Fruit fly (Drosophila melanogaster) whole organism, pupa: ENCODE results near the gene CG43880.

Source experiments
- CG12605 ChIP-seq: fragments of 200-800 bp; sonication (Bioruptor generic); IDR thresholded peaks from 2 replicates; pipeline ENCODE4 v1.3.6; 2022; ENCODE audit warnings: missing biosample characterization, missing genetic modification characterization
- CG13204 ChIP-seq: fragments of 200-800 bp; sonication (Bioruptor generic); optimal IDR thresholded peaks from 2 replicates; lab custom pipeline; 2018; ENCODE audit warnings: missing biosample characterization, mild to moderate bottlenecking, missing genetic modification characterization, moderate library complexity
- CG17806 ChIP-seq: fragments of 200-800 bp; sonication (Bioruptor generic); optimal IDR thresholded peaks from 2 replicates; lab custom pipeline; 2018; ENCODE audit warnings: missing biosample characterization, mild to moderate bottlenecking, missing genetic modification characterization, moderate library complexity
- CG32121 ChIP-seq: fragments of 200-800 bp; sonication (Bioruptor generic); IDR thresholded peaks from 2 replicates; pipeline ENCODE4 v1.3.6; 2022; ENCODE audit warnings: missing biosample characterization, missing genetic modification characterization
- CG4496 ChIP-seq: fragments of 200-800 bp; sonication (Bioruptor generic); IDR thresholded peaks from 3 replicates; pipeline ENCODE4 v1.3.6; 2022; ENCODE audit warnings: missing biosample characterization, missing genetic modification characterization
- CG8159 ChIP-seq: fragments of 200-800 bp; sonication (Bioruptor generic); optimal IDR thresholded peaks from 3 replicates; lab custom pipeline; 2018; ENCODE audit warnings: missing biosample characterization, mild to moderate bottlenecking, missing genetic modification characterization, moderate library complexity
- CG8301 ChIP-seq: fragments of 200-800 bp; sonication (Bioruptor generic); optimal IDR thresholded peaks from 2 replicates; lab custom pipeline; 2018; ENCODE audit warnings: missing biosample characterization, mild to moderate bottlenecking, missing genetic modification characterization
- D1 ChIP-seq: fragments of 200-800 bp; sonication (Bioruptor generic); optimal IDR thresholded peaks from 2 replicates; lab custom pipeline; 2018; ENCODE audit warnings: missing biosample characterization, mild to moderate bottlenecking, missing genetic modification characterization, moderate library complexity
- EcR ChIP-seq: fragments of 200-800 bp; sonication (Bioruptor generic); optimal IDR thresholded peaks from 3 replicates; lab custom pipeline; 2019; ENCODE audit warnings: missing biosample characterization, missing genetic modification characterization, mild to moderate bottlenecking, moderate library complexity, missing genetic modification reagents
- Ets98B ChIP-seq: fragments of 200-800 bp; sonication (Bioruptor generic); IDR thresholded peaks from 2 replicates; pipeline ENCODE4 v1.3.6; 2022; ENCODE audit warnings: missing biosample characterization, missing genetic modification characterization
- Pif1B ChIP-seq: fragments of 200-800 bp; sonication (Bioruptor generic); optimal IDR thresholded peaks from 3 replicates; lab custom pipeline; 2016; ENCODE audit warnings: missing biosample characterization, missing genetic modification characterization
- fd96Ca ChIP-seq: fragments of 200-800 bp; sonication (Bioruptor generic); IDR thresholded peaks from 3 replicates; pipeline ENCODE4 v1.3.6; 2022; ENCODE audit warnings: missing biosample characterization, missing genetic modification characterization
- gl ChIP-seq: fragments of 200-800 bp; sonication (Bioruptor generic); optimal IDR thresholded peaks from 2 replicates; lab custom pipeline; 2018; ENCODE audit warnings: missing biosample characterization, mild to moderate bottlenecking, missing genetic modification characterization

DNA sequence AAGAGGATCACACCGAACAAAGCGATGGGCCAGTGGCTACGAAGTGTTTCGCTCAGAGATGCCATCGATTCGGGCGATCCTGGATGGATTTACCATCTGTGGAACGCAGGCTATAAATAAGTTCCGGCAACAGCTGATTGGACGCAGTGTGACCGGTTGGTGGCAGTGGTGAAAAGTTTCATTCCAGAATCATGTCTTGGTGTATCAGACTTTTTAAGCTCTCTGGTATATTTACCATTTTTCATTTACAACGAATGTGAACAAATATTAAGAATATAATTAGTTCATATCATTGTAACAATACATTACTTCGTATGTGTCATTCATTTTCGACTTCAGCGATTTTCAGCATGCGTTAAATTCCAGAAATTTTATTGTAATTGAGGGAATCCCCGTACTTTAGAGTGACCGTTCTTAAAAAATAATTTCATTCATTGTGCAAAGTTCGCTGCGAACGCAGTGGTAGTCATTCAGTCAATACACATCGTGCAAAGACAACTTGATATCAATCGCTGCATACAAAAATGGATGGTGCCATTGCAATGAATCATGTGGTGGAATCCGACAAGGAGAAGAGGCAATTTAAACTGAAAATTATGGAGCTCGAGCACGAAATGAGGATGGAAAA is 31.0 kb downstream of the CG43880 start, which contains the start of gene Tmem43:
- TF ChIP-seq fd96Ca (GFP tag; lab: Robert Waterston, UW) (no peak), D1 (tag; lab: Kevin White, UChicago) (no peak), CG17806 (tag; lab: Kevin White, UChicago) (no peak), Pif1B (GFP tag; lab: Kevin White, UChicago) (no peak), CG4496 (GFP tag; lab: Robert Waterston, UW) (no peak), gl (tag; lab: Kevin White, UChicago) (no peak), CG12605 (no peak), Ets98B (GFP tag; lab: Robert Waterston, UW) (no peak), CG8159 (tag; lab: Kevin White, UChicago) (no peak), CG8301 (tag; lab: Kevin White, UChicago) (no peak), CG13204 (GFP tag; lab: Kevin White, UChicago) (no peak), CG32121 (GFP tag; lab: Robert Waterston, UW) (no peak), EcR (GFP tag; lab: Kevin White, UChicago) (no peak)
